Worm (Caenorhabditis elegans) whole organism, L4/young adult: ENCODE results near the gene F08D12.15.

ENCODE experiments used
- dao-5 ChIP-seq: sonication (generic microtip); optimal IDR thresholded peaks from 2 replicates; lab custom pipeline; 2016; ENCODE audit warnings: missing genotype, missing genetic modification characterization, moderate library complexity, missing compliant biosample characterization
- him-1 ChIP-seq: sonication (generic microtip); optimal IDR thresholded peaks from 2 replicates; lab custom pipeline; 2016; ENCODE audit warnings: missing genotype, missing genetic modification reagents, missing genetic modification characterization, missing compliant biosample characterization

- TF ChIP-seq him-1 (tag; lab: Kevin White, UChicago): no peak
- TF ChIP-seq dao-5 (tag; lab: Kevin White, UChicago): no peak
Observed at ce11 chrII:2770788-2771187, 4.4 kb downstream of the F08D12.15 start, which contains the start of gene fbxb-105.
